Fruit fly (Drosophila melanogaster) whole organism, embryonic: ENCODE results near the gene Cnb.

Experiments used
- Antp ChIP-seq: fragments of 200-800 bp; sonication (Bioruptor generic); optimal IDR thresholded peaks from 3 replicates; lab custom pipeline; 2016; ENCODE audit warnings: missing biosample characterization, missing genetic modification characterization
- CG1024 ChIP-seq: fragments of 200-800 bp; sonication (Bioruptor generic); IDR thresholded peaks from 2 replicates; pipeline ENCODE4 v1.3.6; 2022; ENCODE audit warnings: missing biosample characterization, missing genetic modification characterization
- CG10959 ChIP-seq: fragments of 200-800 bp; sonication (Bioruptor generic); IDR thresholded peaks from 2 replicates; pipeline ENCODE4 v1.3.6; 2022; ENCODE audit warnings: missing biosample characterization, missing genetic modification characterization
- CG11560 ChIP-seq: fragments of 200-800 bp; sonication (Bioruptor generic); IDR thresholded peaks from 3 replicates; pipeline ENCODE4 v1.3.6; 2022; ENCODE audit warnings: missing biosample characterization, missing genetic modification characterization
- CG14014 ChIP-seq: fragments of 200-800 bp; sonication (Bioruptor generic); IDR thresholded peaks from 2 replicates; pipeline ENCODE4 v1.3.6; 2022; ENCODE audit warnings: missing biosample characterization, missing genetic modification characterization
- CG14441 ChIP-seq: fragments of 200-800 bp; sonication (Bioruptor generic); IDR thresholded peaks from 2 replicates; pipeline ENCODE4 v1.3.6; 2022; ENCODE audit warnings: missing biosample characterization, missing genetic modification characterization
- CG14965 ChIP-seq: fragments of 200-800 bp; sonication (Bioruptor generic); optimal IDR thresholded peaks from 2 replicates; lab custom pipeline; 2016; ENCODE audit warnings: missing biosample characterization, missing genetic modification characterization, borderline replicate concordance
- CG1602 ChIP-seq: fragments of 200-800 bp; sonication (Bioruptor generic); optimal IDR thresholded peaks from 3 replicates; lab custom pipeline; 2016; ENCODE audit warnings: missing biosample characterization, missing genetic modification characterization
- CG17912 ChIP-seq: fragments of 200-800 bp; sonication (Bioruptor generic); optimal IDR thresholded peaks from 2 replicates; lab custom pipeline; 2018; ENCODE audit warnings: missing biosample characterization, mild to moderate bottlenecking, missing genetic modification characterization
- CG1792 ChIP-seq: fragments of 200-800 bp; sonication (Bioruptor generic); optimal IDR thresholded peaks from 2 replicates; lab custom pipeline; 2016; ENCODE audit warnings: missing biosample characterization, missing genetic modification characterization
- CG3163 ChIP-seq: fragments of 200-800 bp; sonication (Bioruptor generic); optimal IDR thresholded peaks from 3 replicates; lab custom pipeline; 2016; ENCODE audit warnings: missing biosample characterization, missing genetic modification characterization
- CG3847 ChIP-seq: fragments of 200-800 bp; sonication (Bioruptor generic); IDR thresholded peaks from 2 replicates; pipeline ENCODE4 v1.3.6; 2022; ENCODE audit warnings: missing biosample characterization, missing genetic modification characterization
- CG4360 ChIP-seq: fragments of 200-800 bp; sonication (Bioruptor generic); IDR thresholded peaks from 2 replicates; pipeline ENCODE4 v1.3.6; 2022; ENCODE audit warnings: missing biosample characterization, missing genetic modification characterization
- CG6272 ChIP-seq: fragments of 200-800 bp; sonication (Bioruptor generic); IDR thresholded peaks from 2 replicates; pipeline ENCODE4 v1.3.6; 2022; ENCODE audit warnings: missing biosample characterization, missing genetic modification characterization
- CG6689 ChIP-seq: fragments of 200-800 bp; sonication (Bioruptor generic); IDR thresholded peaks from 2 replicates; pipeline ENCODE4 v1.3.6; 2022; ENCODE audit warnings: missing biosample characterization, missing genetic modification characterization
- CG6791 ChIP-seq: fragments of 200-800 bp; sonication (Bioruptor generic); IDR thresholded peaks from 3 replicates; pipeline ENCODE4 v1.3.6; 2022; ENCODE audit warnings: missing biosample characterization, missing genetic modification characterization; ENCODE audit not compliant: partially characterized antibody
- CG7357 ChIP-seq: fragments of 200-800 bp; sonication (Bioruptor generic); IDR thresholded peaks from 3 replicates; pipeline ENCODE4 v1.3.6; 2022; ENCODE audit warnings: missing biosample characterization, missing genetic modification characterization
- CG7786 ChIP-seq: fragments of 200-800 bp; sonication (Bioruptor generic); optimal IDR thresholded peaks from 2 replicates; lab custom pipeline; 2016; ENCODE audit warnings: missing biosample characterization, missing genetic modification characterization
- Dbx ChIP-seq: fragments of 200-800 bp; sonication (Bioruptor generic); IDR thresholded peaks from 3 replicates; pipeline ENCODE4 v1.3.6; 2022; ENCODE audit warnings: missing biosample characterization, missing genetic modification characterization
- Deaf1 ChIP-seq: fragments of 200-800 bp; optimal IDR thresholded peaks from 3 replicates; lab custom pipeline; 2019; ENCODE audit warnings: missing biosample characterization, mild to moderate bottlenecking, missing genetic modification characterization, moderate library complexity
- Dip3 ChIP-seq: fragments of 200-800 bp; sonication (Bioruptor generic); optimal IDR thresholded peaks from 3 replicates; lab custom pipeline; 2016; ENCODE audit warnings: missing biosample characterization, missing genetic modification characterization
- Doc2 ChIP-seq: fragments of 200-800 bp; sonication (Bioruptor generic); IDR thresholded peaks from 2 replicates; pipeline ENCODE4 v1.3.6; 2022; ENCODE audit warnings: missing biosample characterization, missing genetic modification characterization
- E2f1 ChIP-seq: fragments of 200-800 bp; sonication (Bioruptor generic); IDR thresholded peaks from 2 replicates; pipeline ENCODE4 v1.3.6; 2022; ENCODE audit warnings: missing biosample characterization, missing genetic modification characterization
- Hand ChIP-seq: fragments of 200-800 bp; sonication (Bioruptor generic); optimal IDR thresholded peaks from 2 replicates; lab custom pipeline; 2017; ENCODE audit warnings: mild to moderate bottlenecking, missing biosample characterization, missing genetic modification reagents, missing genetic modification characterization
- Hey ChIP-seq: fragments of 200-800 bp; sonication (Bioruptor generic); optimal IDR thresholded peaks from 3 replicates; lab custom pipeline; 2018; ENCODE audit warnings: missing biosample characterization, mild to moderate bottlenecking, missing genetic modification characterization
- HmgD ChIP-seq: fragments of 200-800 bp; sonication (Bioruptor generic); optimal IDR thresholded peaks from 3 replicates; lab custom pipeline; 2016; ENCODE audit warnings: missing biosample characterization, missing genetic modification characterization
- Meics ChIP-seq: fragments of 200-800 bp; sonication (Bioruptor generic); optimal IDR thresholded peaks from 2 replicates; lab custom pipeline; 2017; ENCODE audit warnings: missing biosample characterization, mild to moderate bottlenecking, missing genetic modification characterization
- NFAT ChIP-seq: fragments of 200-800 bp; sonication (Bioruptor generic); IDR thresholded peaks from 2 replicates; pipeline ENCODE4 v1.3.6; 2022; ENCODE audit warnings: missing biosample characterization, missing genetic modification characterization
- NfI ChIP-seq: fragments of 200-800 bp; sonication (Bioruptor generic); optimal IDR thresholded peaks from 3 replicates; lab custom pipeline; 2018; ENCODE audit warnings: missing biosample characterization, mild to moderate bottlenecking, missing genetic modification characterization, moderate library complexity
- Sox100B ChIP-seq: fragments of 200-800 bp; sonication (Bioruptor generic); optimal IDR thresholded peaks from 3 replicates; lab custom pipeline; 2018; ENCODE audit warnings: missing biosample characterization, mild to moderate bottlenecking, missing genetic modification characterization
- Spps ChIP-seq: fragments of 200-800 bp; sonication (Bioruptor generic); optimal IDR thresholded peaks from 2 replicates; lab custom pipeline; 2018; ENCODE audit warnings: missing biosample characterization, mild to moderate bottlenecking, missing genetic modification characterization
- Xrp1 ChIP-seq: fragments of 200-800 bp; sonication (Bioruptor generic); IDR thresholded peaks from 2 replicates; pipeline ENCODE4 v1.3.6; 2022; ENCODE audit warnings: missing biosample characterization, missing genetic modification characterization
- bowl ChIP-seq: fragments of 200-800 bp; sonication (Bioruptor generic); IDR thresholded peaks from 2 replicates; pipeline ENCODE4 v1.3.6; 2022; ENCODE audit warnings: missing biosample characterization, missing genetic modification characterization
- chif ChIP-seq, 2 experiments: fragments of 200-800 bp; sonication (Bioruptor generic); optimal IDR thresholded peaks; 3 replicates each; lab custom pipeline; 2016; ENCODE audit warnings: missing biosample characterization in 2 of 2, missing genetic modification characterization in 2 of 2
- fd102C ChIP-seq: fragments of 200-800 bp; sonication (Bioruptor generic); optimal IDR thresholded peaks from 2 replicates; lab custom pipeline; 2018; ENCODE audit warnings: missing biosample characterization, mild to moderate bottlenecking, missing genetic modification characterization, moderate library complexity
- fru ChIP-seq: fragments of >200 bp; optimal IDR thresholded peaks from 2 replicates; lab custom pipeline; 2017
- insv ChIP-seq, 2 experiments: fragments of 200-800 bp; sonication (Bioruptor generic); optimal IDR thresholded peaks; 3 replicates each; lab custom pipeline; 2016 to 2018; ENCODE audit warnings: missing biosample characterization in 2 of 2, missing genetic modification characterization in 2 of 2
- jigr1 ChIP-seq: fragments of 200-800 bp; sonication (Bioruptor generic); IDR thresholded peaks from 3 replicates; pipeline ENCODE4 v1.3.6; 2022; ENCODE audit warnings: missing biosample characterization, missing genetic modification characterization
- jumu ChIP-seq: fragments of 200-800 bp; sonication (Bioruptor generic); optimal IDR thresholded peaks from 3 replicates; lab custom pipeline; 2016; ENCODE audit warnings: missing biosample characterization, missing genetic modification characterization
- kah ChIP-seq: fragments of 200-800 bp; sonication (Bioruptor generic); optimal IDR thresholded peaks from 2 replicates; lab custom pipeline; 2018; ENCODE audit warnings: missing biosample characterization, mild to moderate bottlenecking, missing genetic modification characterization
- luna ChIP-seq: fragments of 200-800 bp; sonication (Bioruptor generic); optimal IDR thresholded peaks from 2 replicates; lab custom pipeline; 2016; ENCODE audit warnings: missing biosample characterization, missing genetic modification characterization
- nerfin-2 ChIP-seq: fragments of 200-800 bp; sonication (Bioruptor generic); IDR thresholded peaks from 2 replicates; pipeline ENCODE4 v1.3.6; 2022; ENCODE audit warnings: missing biosample characterization, missing genetic modification characterization; ENCODE audit not compliant: partially characterized antibody
- pum ChIP-seq: fragments of 200-800 bp; sonication (Bioruptor generic); optimal IDR thresholded peaks from 2 replicates; lab custom pipeline; 2016; ENCODE audit warnings: missing biosample characterization, missing genetic modification characterization
- ranshi ChIP-seq: fragments of 200-800 bp; sonication (Bioruptor generic); IDR thresholded peaks from 2 replicates; pipeline ENCODE4 v1.3.6; 2022; ENCODE audit warnings: missing biosample characterization, missing genetic modification characterization
- sisA ChIP-seq: fragments of 200-800 bp; sonication (Bioruptor generic); IDR thresholded peaks from 2 replicates; pipeline ENCODE4 v1.3.6; 2022; ENCODE audit warnings: missing biosample characterization, missing genetic modification characterization
- slbo ChIP-seq: fragments of 200-800 bp; sonication (Bioruptor generic); IDR thresholded peaks from 2 replicates; pipeline ENCODE4 v1.3.6; 2022; ENCODE audit warnings: missing biosample characterization, missing genetic modification characterization
- sug ChIP-seq: fragments of 200-800 bp; optimal IDR thresholded peaks from 2 replicates; lab custom pipeline; 2019; ENCODE audit warnings: missing biosample characterization, mild to moderate bottlenecking, missing genetic modification characterization, moderate library complexity
- tgo ChIP-seq: fragments of 200-800 bp; sonication (Bioruptor generic); IDR thresholded peaks from 3 replicates; pipeline ENCODE4 v1.3.6; 2022; ENCODE audit warnings: missing biosample characterization, missing genetic modification characterization
- ttk ChIP-seq: fragments of 200-800 bp; sonication (Bioruptor generic); IDR thresholded peaks from 2 replicates; pipeline ENCODE4 v2.1.2; 2022; ENCODE audit warnings: missing biosample characterization, missing genetic modification characterization
- zf30C ChIP-seq: fragments of 200-800 bp; sonication (Bioruptor generic); optimal IDR thresholded peaks from 3 replicates; lab custom pipeline; 2018; ENCODE audit warnings: missing biosample characterization, mild to moderate bottlenecking, missing genetic modification characterization

Cnb gene

dm6 chr3L:1906208-1906607, 41.2 kb upstream of the Cnb start (continued):
- TF ChIP-seq NFAT (GFP tag; lab: Robert Waterston, UW) (no peak), CG10959 (no peak), E2f1 (GFP tag; lab: Robert Waterston, UW) (no peak), insv (GFP tag; optimal IDR thresholded peaks at IDR 0.05; lab: Kevin White, UChicago) (no peak), Sox100B (GFP tag; lab: Kevin White, UChicago) (no peak)

dm6 chr3L:1909000-1909399, 38.4 kb upstream of the Cnb start:
- no peak for TF ChIP-seq Spps (tag; lab: Kevin White, UChicago)
- no peak for TF ChIP-seq chif (GFP tag; optimal IDR thresholded peaks at IDR 0.05; lab: Kevin White, UChicago)
- no peak for TF ChIP-seq sug (tag; lab: Kevin White, UChicago)
- TF ChIP-seq CG6272, result no peak
- no peak for TF ChIP-seq CG1602
- TF ChIP-seq CG3847 (GFP tag; lab: Robert Waterston, UW), result no peak
- no peak for TF ChIP-seq CG4360 (GFP tag; lab: Robert Waterston, UW)
- TF ChIP-seq CG3163 (GFP tag; lab: Kevin White, UChicago), result no peak
- no peak for TF ChIP-seq kah
- no peak for TF ChIP-seq CG14965 (GFP tag; lab: Kevin White, UChicago)
- no peak for TF ChIP-seq fru
- no peak for TF ChIP-seq HmgD
- no peak for TF ChIP-seq nerfin-2 (GFP tag; lab: Robert Waterston, UW)
- no peak for TF ChIP-seq CG17912 (GFP tag; lab: Kevin White, UChicago)
- no peak for TF ChIP-seq Dip3
- TF ChIP-seq CG6791, result no peak
- TF ChIP-seq jumu (GFP tag; lab: Kevin White, UChicago), result no peak
- no peak for TF ChIP-seq ttk
- no peak for TF ChIP-seq Hey (tag; lab: Kevin White, UChicago)

dm6 chr3L:1910107-1910506, 37.3 kb upstream of the Cnb start, which contains the start of gene dsb:
TSS of gene dsb (minus strand) at chr3L:1910197.
- TF ChIP-seq pum (GFP tag; lab: Kevin White, UChicago) (no peak), Doc2 (GFP tag; lab: Robert Waterston, UW) (no peak), NfI (GFP tag; lab: Kevin White, UChicago) (no peak), fd102C (GFP tag; lab: Kevin White, UChicago) (no peak), bowl (GFP tag; lab: Robert Waterston, UW) (no peak), CG11560 (tag; lab: Robert Waterston, UW) (no peak), Deaf1 (tag; lab: Kevin White, UChicago) (peak; percentile 71), zf30C (no peak)

dm6 chr3L:1914668-1915067, 32.7 kb upstream of the Cnb start:
- TF ChIP-seq CG7786 (GFP tag; lab: Kevin White, UChicago) (no peak), Xrp1 (GFP tag; lab: Robert Waterston, UW) (0 out of 2 replicates have a peak, but pooled peaks have one; percentile 47), Hand (GFP tag; lab: Kevin White, UChicago) (no peak), CG3163 (GFP tag; lab: Kevin White, UChicago) (no peak), jigr1 (GFP tag; lab: Robert Waterston, UW) (no peak), tgo (peak; percentile 40; the same call in 2 of the 3 replicates), slbo (GFP tag; lab: Robert Waterston, UW) (peak; percentile 32; the same call in 1 of the 2 replicates), CG7357 (GFP tag; lab: Robert Waterston, UW) (no peak), Meics (GFP tag; lab: Kevin White, UChicago) (no peak), CG14441 (GFP tag; lab: Robert Waterston, UW) (peak; percentile 44; the same call in 1 of the 2 replicates), CG1024 (GFP tag; lab: Robert Waterston, UW) (no peak), ranshi (GFP tag; lab: Robert Waterston, UW) (no peak), CG14014 (GFP tag; lab: Robert Waterston, UW) (no peak), luna (GFP tag; lab: Kevin White, UChicago) (no peak), sisA (GFP tag; lab: Robert Waterston, UW) (0 out of 2 replicates have a peak, but pooled peaks have one; percentile 13), CG6689 (GFP tag; lab: Robert Waterston, UW) (0 out of 2 replicates have a peak, but pooled peaks have one; percentile 28), Dbx (GFP tag; lab: Robert Waterston, UW) (peak; percentile 44; the same call in 2 of the 3 replicates), CG1792 (GFP tag; lab: Kevin White, UChicago) (no peak), zf30C (no peak), Antp (GFP tag; lab: Kevin White, UChicago) (no peak)
